Fruit fly (Drosophila melanogaster): Measurements from ENCODE around the gene CG6195.

Gene CG6195

dm6 chr3R:19609925-19610324 is 38.3 kb downstream of the CG6195 start, which contains the start of gene CG17752:
Gene CG17752 (plus strand): TSS chr3R:19610225.
- TF ChIP-seq CG17801 (GFP tag; optimal IDR thresholded peaks at IDR 0.05; ENCODE audit: partially characterized antibody), result no peak

dm6 chr3R:19606954-19607353 is 41.3 kb downstream of the CG6195 start, which contains the start of gene CG17751:
Gene CG17751 (plus strand): TSS chr3R:19607254.
- no peak for TF ChIP-seq CG17801 (GFP tag; optimal IDR thresholded peaks at IDR 0.05; ENCODE audit: partially characterized antibody)

dm6 chr3R:19602996-19603395 is 45.2 kb downstream of the CG6195 start, which contains the start of gene CG7342:
Gene CG7342 (plus strand): TSS chr3R:19603375.
- no peak for TF ChIP-seq CG17801 (GFP tag; optimal IDR thresholded peaks at IDR 0.05; ENCODE audit: partially characterized antibody)

dm6 chr3R:19600335-19600734 is 47.9 kb downstream of the CG6195 start, which contains the start of gene CG7333:
Gene CG7333 (plus strand): TSS chr3R:19600635.
- TF ChIP-seq CG17801 (GFP tag; optimal IDR thresholded peaks at IDR 0.05; ENCODE audit: partially characterized antibody), result no peak

- no peak for TF ChIP-seq CG17801 (GFP tag; optimal IDR thresholded peaks at IDR 0.05; ENCODE audit: partially characterized antibody)
Measured at dm6 chr3R:19598855-19599254, 49.4 kb downstream of the CG6195 start, which contains the start of gene Cpr92A. Gene Cpr92A (minus strand): TSS chr3R:19598955.

Measured in ovary, adult (tissue).